Fruit fly (Drosophila melanogaster): ENCODE data around the gene Polr2A.

Polr2A gene

dm6 chrX:11580200-11580840 lies 10.2 kb upstream of the Polr2A start, which contains the start of gene nod (continued):
- peak; percentile 72 for TF ChIP-seq nerfin-1 (tag; optimal IDR thresholded peaks at IDR 0.05)
- no peak for TF ChIP-seq slou (GFP tag; optimal IDR thresholded peaks at IDR 0.05)
- TF ChIP-seq CG9876 (GFP tag; optimal IDR thresholded peaks at IDR 0.05) = peak; percentile 3
- peak; percentile 50 for TF ChIP-seq Oli (tag; optimal IDR thresholded peaks at IDR 0.05)
- peak; percentile 55 for TF ChIP-seq CG9609 (GFP tag; optimal IDR thresholded peaks at IDR 0.05)
- TF ChIP-seq YL-1 (GFP tag; optimal IDR thresholded peaks at IDR 0.05) = peak; percentile 1
- no peak for TF ChIP-seq CG16779 (GFP tag; IDR thresholded peaks at IDR 0.05)
- TF ChIP-seq nmo (GFP tag; optimal IDR thresholded peaks at IDR 0.05) = peak; percentile 64
- TF ChIP-seq row (GFP tag; IDR thresholded peaks at IDR 0.05) = peak; percentile 64
- peak; percentile 72 for TF ChIP-seq CG30403 (GFP tag; optimal IDR thresholded peaks at IDR 0.05)
- TF ChIP-seq hbn (GFP tag; IDR thresholded peaks at IDR 0.05; ENCODE audit: partially characterized antibody) = peak; percentile 73
- no peak for TF ChIP-seq TFAM (GFP tag; optimal IDR thresholded peaks at IDR 0.05)
- peak; percentile 62; the same call in 1 of the 2 replicates for TF ChIP-seq CG14014 (GFP tag; IDR thresholded peaks at IDR 0.05)
- no peak for TF ChIP-seq lbe (GFP tag; optimal IDR thresholded peaks at IDR 0.05)
- no peak for TF ChIP-seq eve (GFP tag; optimal IDR thresholded peaks at IDR 0.05)
- TF ChIP-seq Xrp1 (GFP tag; IDR thresholded peaks at IDR 0.05) = peak; percentile 48; the same call in 1 of the 2 replicates
- peak; percentile 35; the same call in 1 of the 2 replicates for TF ChIP-seq Nf-YA (GFP tag; IDR thresholded peaks at IDR 0.05)
- TF ChIP-seq Doc2 (GFP tag; IDR thresholded peaks at IDR 0.05) = no peak
- TF ChIP-seq Opbp (GFP tag; IDR thresholded peaks at IDR 0.05; ENCODE audit: partially characterized antibody) = peak; percentile 59; the same call in 1 of the 3 replicates
- peak; percentile 82 for TF ChIP-seq Dp (GFP tag; optimal IDR thresholded peaks at IDR 0.05)
- TF ChIP-seq scrt (GFP tag; optimal IDR thresholded peaks at IDR 0.05) = no peak
- TF ChIP-seq CG10654 (GFP tag; optimal IDR thresholded peaks at IDR 0.05) = peak; percentile 71
- peak; percentile 46 for TF ChIP-seq CG10209 (GFP tag; optimal IDR thresholded peaks at IDR 0.05)
- TF ChIP-seq CG33213 (GFP tag; optimal IDR thresholded peaks at IDR 0.05) = peak; percentile 76
- TF ChIP-seq exex (tag; optimal IDR thresholded peaks at IDR 0.05) = peak; percentile 65
- no peak for TF ChIP-seq Vsx1 (GFP tag; optimal IDR thresholded peaks at IDR 0.05)
- peak; percentile 28 for TF ChIP-seq HmgZ (tag; optimal IDR thresholded peaks at IDR 0.05)
- TF ChIP-seq Taf1 (GFP tag; IDR thresholded peaks at IDR 0.05) = no peak
- peak; percentile 89 for TF ChIP-seq Sin3A (optimal IDR thresholded peaks at IDR 0.05)
- peak; percentile 94 for TF ChIP-seq CG7928 (GFP tag; optimal IDR thresholded peaks at IDR 0.05)
- peak; percentile 59 for TF ChIP-seq Six4 (GFP tag; optimal IDR thresholded peaks at IDR 0.05)
- TF ChIP-seq corto (GFP tag; optimal IDR thresholded peaks at IDR 0.05) = no peak
- peak in 1 of 3 experiments; percentile 40 for TF ChIP-seq lola (GFP tag; optimal IDR thresholded peaks at IDR 0.05)
- no peak for TF ChIP-seq gsb (GFP tag; IDR thresholded peaks at IDR 0.05)
- TF ChIP-seq Drgx (GFP tag; IDR thresholded peaks at IDR 0.05) = 0 out of 2 replicates have a peak, but pooled peaks have one; percentile 22
- TF ChIP-seq ac (GFP tag; optimal IDR thresholded peaks at IDR 0.05) = no peak
- peak; percentile 69 for TF ChIP-seq Atf-2 (GFP tag; optimal IDR thresholded peaks at IDR 0.05)
- TF ChIP-seq CG9437 (GFP tag; optimal IDR thresholded peaks at IDR 0.05) = peak; percentile 34
- peak; percentile 65 for TF ChIP-seq dmrt99B (tag; optimal IDR thresholded peaks at IDR 0.05)
- peak; percentile 59 for TF ChIP-seq PHDP (tag; optimal IDR thresholded peaks at IDR 0.05)
- peak; percentile 27 for TF ChIP-seq wdn (GFP tag; IDR thresholded peaks at IDR 0.05)
- TF ChIP-seq ATbp (GFP tag; optimal IDR thresholded peaks at IDR 0.05) = no peak
- TF ChIP-seq tna (GFP tag; IDR thresholded peaks at IDR 0.05; ENCODE audit: partially characterized antibody) = peak; percentile 38; the same call in 1 of the 2 replicates
- peak; percentile 36 for TF ChIP-seq MESR4 (GFP tag; optimal IDR thresholded peaks at IDR 0.05)
- TF ChIP-seq CG16863 (GFP tag; optimal IDR thresholded peaks at IDR 0.05) = peak; percentile 66
- no peak for TF ChIP-seq en (GFP tag; optimal IDR thresholded peaks at IDR 0.05)
- no peak for TF ChIP-seq dimm (GFP tag; IDR thresholded peaks at IDR 0.05)
- TF ChIP-seq CG7745 (tag; optimal IDR thresholded peaks at IDR 0.05) = no peak
- TF ChIP-seq CG2129 (GFP tag; IDR thresholded peaks at IDR 0.05; ENCODE audit: partially characterized antibody) = peak; percentile 34; the same call in 1 of the 2 replicates

All from whole organism, embryonic.